In genomic region chr3R:26005978-26006934, dm6 we compare ENCODE assay signal across 1 fruit fly cellular context.
TF ChIP-seq lines count a peak whose summit lies in the region.

No protein-coding gene starts in this region.

TF ChIP-seq in whole organism, embryonic, 481 proteins besides CTCF, POLR2A, EP300 and RAD21 (continued from another document and continues in another):
- no peak for TF ChIP-seq so (GFP tag; IDR thresholded peaks at IDR 0.05; lab: Robert Waterston, UW)
- TF ChIP-seq gfzf (GFP tag; optimal IDR thresholded peaks at IDR 0.05; lab: Kevin White, UChicago): no peak
- no peak for TF ChIP-seq grau (tag; optimal IDR thresholded peaks at IDR 0.05; lab: Kevin White, UChicago)
- TF ChIP-seq ewg (GFP tag; optimal IDR thresholded peaks at IDR 0.05; lab: Kevin White, UChicago): peak; percentile 11
- TF ChIP-seq CG17829 (tag; optimal IDR thresholded peaks at IDR 0.05; lab: Kevin White, UChicago): peak; percentile 57
- no peak for TF ChIP-seq CG12659 (GFP tag; optimal IDR thresholded peaks at IDR 0.05; lab: Kevin White, UChicago)
- 0 out of 3 replicates have a peak, but pooled peaks have one; percentile 60 for TF ChIP-seq CG2199 (GFP tag; IDR thresholded peaks at IDR 0.05; lab: Robert Waterston, UW)
- TF ChIP-seq Camta (GFP tag; optimal IDR thresholded peaks at IDR 0.05; lab: Kevin White, UChicago): no peak
- TF ChIP-seq nau (GFP tag; optimal IDR thresholded peaks at IDR 0.05; lab: Kevin White, UChicago): no peak
- peak; percentile 90 for TF ChIP-seq odd (GFP tag; optimal IDR thresholded peaks at IDR 0.05; lab: Kevin White, UChicago)
- peak; percentile 43 for TF ChIP-seq lab (GFP tag; optimal IDR thresholded peaks at IDR 0.05; lab: Kevin White, UChicago)
- TF ChIP-seq sr (GFP tag; IDR thresholded peaks at IDR 0.05; lab: Robert Waterston, UW): no peak
- peak; percentile 74 for TF ChIP-seq sd (tag; optimal IDR thresholded peaks at IDR 0.05; lab: Kevin White, UChicago)
- no peak for TF ChIP-seq chn (GFP tag; optimal IDR thresholded peaks at IDR 0.05; lab: Kevin White, UChicago)
- TF ChIP-seq CG8281 (tag; optimal IDR thresholded peaks at IDR 0.05; lab: Kevin White, UChicago): no peak
- TF ChIP-seq CG10959 (GFP tag; IDR thresholded peaks at IDR 0.05; lab: Robert Waterston, UW): no peak
- no peak for TF ChIP-seq D19B (GFP tag; optimal IDR thresholded peaks at IDR 0.05; lab: Kevin White, UChicago)
- TF ChIP-seq CG4854 (GFP tag; optimal IDR thresholded peaks at IDR 0.05; lab: Kevin White, UChicago): no peak
- TF ChIP-seq ind (GFP tag; optimal IDR thresholded peaks at IDR 0.05; lab: Kevin White, UChicago): no peak
- no peak for TF ChIP-seq unpg (GFP tag; optimal IDR thresholded peaks at IDR 0.05; lab: Kevin White, UChicago)
- no peak for TF ChIP-seq Ets65A (GFP tag; lab: Kevin White, UChicago)
- peak in 1 of 2 experiments; percentile 10 for TF ChIP-seq dpn (GFP tag; optimal IDR thresholded peaks at IDR 0.05; lab: Kevin White, UChicago)
- no peak for TF ChIP-seq CG4617 (GFP tag; optimal IDR thresholded peaks at IDR 0.05; lab: Kevin White, UChicago; ENCODE audit: borderline replicate concordance)
- TF ChIP-seq ERR (GFP tag; optimal IDR thresholded peaks at IDR 0.05; lab: Kevin White, UChicago): no peak
- no peak for TF ChIP-seq Side (GFP tag; optimal IDR thresholded peaks at IDR 0.05; lab: Kevin White, UChicago)
- no peak for TF ChIP-seq CG4730 (GFP tag; IDR thresholded peaks at IDR 0.05; lab: Robert Waterston, UW)
- TF ChIP-seq pros (GFP tag; optimal IDR thresholded peaks at IDR 0.05; lab: Kevin White, UChicago): peak; percentile 100
- TF ChIP-seq disco-r (GFP tag; optimal IDR thresholded peaks at IDR 0.05; lab: Kevin White, UChicago): no peak
- TF ChIP-seq repo (GFP tag; optimal IDR thresholded peaks at IDR 0.05; lab: Kevin White, UChicago): no peak
- TF ChIP-seq CG14860 (GFP tag; IDR thresholded peaks at IDR 0.05; lab: Robert Waterston, UW; ENCODE audit: partially characterized antibody): no peak
- no peak for TF ChIP-seq nerfin-2 (GFP tag; IDR thresholded peaks at IDR 0.05; lab: Robert Waterston, UW; ENCODE audit: partially characterized antibody)
- peak; percentile 80 for TF ChIP-seq gcm (GFP tag; optimal IDR thresholded peaks at IDR 0.05; lab: Kevin White, UChicago)
- TF ChIP-seq Mes4 (GFP tag; optimal IDR thresholded peaks at IDR 0.05; lab: Kevin White, UChicago): no peak
- TF ChIP-seq fd96Cb (tag; optimal IDR thresholded peaks at IDR 0.05; lab: Kevin White, UChicago): no peak
- TF ChIP-seq CG7786 (GFP tag; optimal IDR thresholded peaks at IDR 0.05; lab: Kevin White, UChicago): no peak
- TF ChIP-seq CG17802 (tag; optimal IDR thresholded peaks at IDR 0.05; lab: Kevin White, UChicago): no peak
- TF ChIP-seq Lhr (GFP tag; optimal IDR thresholded peaks at IDR 0.05; lab: Kevin White, UChicago): no peak
- no peak for TF ChIP-seq Sry-β (GFP tag; optimal IDR thresholded peaks at IDR 0.05; lab: Kevin White, UChicago)
- TF ChIP-seq Eip74EF (GFP tag; optimal IDR thresholded peaks at IDR 0.05; lab: Kevin White, UChicago): peak in 1 of 2 experiments; percentile 38
- no peak for TF ChIP-seq hth (optimal IDR thresholded peaks at IDR 0.05; lab: Kevin White, UChicago)
- TF ChIP-seq Sin3A (optimal IDR thresholded peaks at IDR 0.05; lab: Kevin White, UChicago): no peak
- no peak for TF ChIP-seq tio (GFP tag; optimal IDR thresholded peaks at IDR 0.05; lab: Kevin White, UChicago)
- TF ChIP-seq CG8924 (tag; optimal IDR thresholded peaks at IDR 0.05; lab: Kevin White, UChicago): peak; percentile 29
- TF ChIP-seq lilli (GFP tag; optimal IDR thresholded peaks at IDR 0.05; lab: Kevin White, UChicago): no peak
- TF ChIP-seq CG12299 (tag; optimal IDR thresholded peaks at IDR 0.05; lab: Kevin White, UChicago): no peak
- TF ChIP-seq CG15479 (GFP tag; optimal IDR thresholded peaks at IDR 0.05; lab: Kevin White, UChicago): no peak
- no peak for TF ChIP-seq bcd (GFP tag; optimal IDR thresholded peaks at IDR 0.05; lab: Kevin White, UChicago)
- no peak for TF ChIP-seq knrl (GFP tag; IDR thresholded peaks at IDR 0.05; lab: Robert Waterston, UW; ENCODE audit: partially characterized antibody)
- no peak for TF ChIP-seq wor (GFP tag; IDR thresholded peaks at IDR 0.05; lab: Robert Waterston, UW)
- no peak for TF ChIP-seq Xrp1 (GFP tag; IDR thresholded peaks at IDR 0.05; lab: Robert Waterston, UW)
- no peak for TF ChIP-seq Sox100B (GFP tag; optimal IDR thresholded peaks at IDR 0.05; lab: Kevin White, UChicago)
- TF ChIP-seq CG4424 (GFP tag; optimal IDR thresholded peaks at IDR 0.05; lab: Kevin White, UChicago): no peak
- no peak for TF ChIP-seq trh (GFP tag; optimal IDR thresholded peaks at IDR 0.05; lab: Kevin White, UChicago)
- TF ChIP-seq Dip2 (GFP tag; IDR thresholded peaks at IDR 0.05; lab: Robert Waterston, UW): no peak
- no peak for TF ChIP-seq Hand (GFP tag; optimal IDR thresholded peaks at IDR 0.05; lab: Kevin White, UChicago)
- TF ChIP-seq Mad (GFP tag; optimal IDR thresholded peaks at IDR 0.05; lab: Kevin White, UChicago): peak; percentile 3
- peak; percentile 55; the same call in 1 of the 2 replicates for TF ChIP-seq bowl (GFP tag; IDR thresholded peaks at IDR 0.05; lab: Robert Waterston, UW)
- no peak for TF ChIP-seq dati (GFP tag; IDR thresholded peaks at IDR 0.05; lab: Robert Waterston, UW)
- 0 out of 2 replicates have a peak, but pooled peaks have one; percentile 12 for TF ChIP-seq ttk (GFP tag; IDR thresholded peaks at IDR 0.05; lab: Robert Waterston, UW)
- TF ChIP-seq BEAF-32 (GFP tag; optimal IDR thresholded peaks at IDR 0.05; lab: Kevin White, UChicago): no peak
- no peak for TF ChIP-seq CG15011 (GFP tag; optimal IDR thresholded peaks at IDR 0.05; lab: Kevin White, UChicago)
- peak; percentile 76 for TF ChIP-seq cwo (GFP tag; optimal IDR thresholded peaks at IDR 0.05; lab: Kevin White, UChicago)
- TF ChIP-seq rib (GFP tag; IDR thresholded peaks at IDR 0.05; lab: Robert Waterston, UW): no peak
- no peak for TF ChIP-seq CG1233 (GFP tag; optimal IDR thresholded peaks at IDR 0.05; lab: Kevin White, UChicago)
- TF ChIP-seq lov (optimal IDR thresholded peaks at IDR 0.05; lab: Kevin White, UChicago): no peak
- no peak for TF ChIP-seq lov (GFP tag; IDR thresholded peaks at IDR 0.05; lab: Robert Waterston, UW)
- no peak for TF ChIP-seq CG1603 (tag; optimal IDR thresholded peaks at IDR 0.05; lab: Kevin White, UChicago)
- TF ChIP-seq CG14441 (GFP tag; IDR thresholded peaks at IDR 0.05; lab: Robert Waterston, UW): no peak
- TF ChIP-seq emc (GFP tag; optimal IDR thresholded peaks at IDR 0.05; lab: Kevin White, UChicago): no peak
- TF ChIP-seq Hsf (GFP tag; optimal IDR thresholded peaks at IDR 0.05; lab: Kevin White, UChicago): no peak
- no peak; the same call in 2 of the 3 replicates for TF ChIP-seq Opbp (GFP tag; IDR thresholded peaks at IDR 0.05; lab: Robert Waterston, UW; ENCODE audit: partially characterized antibody)
- TF ChIP-seq CG10267 (tag; optimal IDR thresholded peaks at IDR 0.05; lab: Kevin White, UChicago): peak; percentile 6
- TF ChIP-seq CG33557 (GFP tag; optimal IDR thresholded peaks at IDR 0.05; lab: Kevin White, UChicago): peak; percentile 22
- no peak for TF ChIP-seq ATbp (GFP tag; optimal IDR thresholded peaks at IDR 0.05; lab: Kevin White, UChicago)
- no peak for TF ChIP-seq CG12942 (GFP tag; optimal IDR thresholded peaks at IDR 0.05; lab: Kevin White, UChicago)
- no peak for TF ChIP-seq CG1647 (GFP tag; optimal IDR thresholded peaks at IDR 0.05; lab: Kevin White, UChicago)
- TF ChIP-seq Dip3 (GFP tag; optimal IDR thresholded peaks at IDR 0.05; lab: Kevin White, UChicago): no peak
- TF ChIP-seq CG4404 (GFP tag; IDR thresholded peaks at IDR 0.05; lab: Robert Waterston, UW): no peak
- no peak for TF ChIP-seq Dfd (GFP tag; optimal IDR thresholded peaks at IDR 0.05; lab: Kevin White, UChicago)
- 0 out of 3 replicates have a peak, but pooled peaks have one; percentile 16 for TF ChIP-seq row (GFP tag; IDR thresholded peaks at IDR 0.05; lab: Robert Waterston, UW)
- TF ChIP-seq CG13424 (tag; optimal IDR thresholded peaks at IDR 0.05; lab: Kevin White, UChicago): peak; percentile 6
- peak in 1 of 2 experiments; percentile 74 for TF ChIP-seq Hr78 (GFP tag; optimal IDR thresholded peaks at IDR 0.05; lab: Kevin White, UChicago)
- no peak for TF ChIP-seq CG7745 (tag; optimal IDR thresholded peaks at IDR 0.05; lab: Kevin White, UChicago)
- peak; percentile 45 for TF ChIP-seq CG11504 (tag; optimal IDR thresholded peaks at IDR 0.05; lab: Kevin White, UChicago)
- TF ChIP-seq CG14667 (GFP tag; IDR thresholded peaks at IDR 0.05; lab: Robert Waterston, UW): no peak
- TF ChIP-seq fd3F (GFP tag; optimal IDR thresholded peaks at IDR 0.05; lab: Kevin White, UChicago): no peak
- peak; percentile 93 for TF ChIP-seq cad (GFP tag; optimal IDR thresholded peaks at IDR 0.05; lab: Kevin White, UChicago)
- no peak for TF ChIP-seq tin (GFP tag; optimal IDR thresholded peaks at IDR 0.05; lab: Kevin White, UChicago)
- no peak for TF ChIP-seq CG11247 (GFP tag; IDR thresholded peaks at IDR 0.05; lab: Robert Waterston, UW)
- TF ChIP-seq CG4820 (GFP tag; optimal IDR thresholded peaks at IDR 0.05; lab: Kevin White, UChicago): no peak
- TF ChIP-seq abd-A (tag; optimal IDR thresholded peaks at IDR 0.05; lab: Kevin White, UChicago): peak; percentile 97
- peak; percentile 45; the same call in 1 of the 2 replicates for TF ChIP-seq sna (GFP tag; IDR thresholded peaks at IDR 0.05; lab: Robert Waterston, UW; ENCODE audit: partially characterized antibody)
- TF ChIP-seq pita (GFP tag; optimal IDR thresholded peaks at IDR 0.05; lab: Kevin White, UChicago): no peak
- no peak for TF ChIP-seq B-H2 (GFP tag; optimal IDR thresholded peaks at IDR 0.05; lab: Kevin White, UChicago)
- TF ChIP-seq CG1602 (GFP tag; optimal IDR thresholded peaks at IDR 0.05; lab: Kevin White, UChicago): no peak
- TF ChIP-seq Gsc (GFP tag; IDR thresholded peaks at IDR 0.05; lab: Robert Waterston, UW): no peak
- TF ChIP-seq CG3281 (GFP tag; optimal IDR thresholded peaks at IDR 0.05; lab: Kevin White, UChicago): no peak
- TF ChIP-seq CG7963 (GFP tag; IDR thresholded peaks at IDR 0.05; lab: Robert Waterston, UW; ENCODE audit: partially characterized antibody): no peak
- TF ChIP-seq Hmr (GFP tag; optimal IDR thresholded peaks at IDR 0.05; lab: Kevin White, UChicago): no peak
- TF ChIP-seq CG9932 (GFP tag; IDR thresholded peaks at IDR 0.05; lab: Robert Waterston, UW): peak; percentile 36
- no peak for TF ChIP-seq CG9437 (GFP tag; optimal IDR thresholded peaks at IDR 0.05; lab: Kevin White, UChicago)
- peak; percentile 49 for TF ChIP-seq D (optimal IDR thresholded peaks at IDR 0.05; lab: Kevin White, UChicago)
- TF ChIP-seq D (GFP tag; optimal IDR thresholded peaks at IDR 0.05; lab: Kevin White, UChicago): peak; percentile 28
- peak; percentile 77 for TF ChIP-seq da (GFP tag; optimal IDR thresholded peaks at IDR 0.05; lab: Kevin White, UChicago)
- peak; percentile 50 for TF ChIP-seq CG15269 (tag; optimal IDR thresholded peaks at IDR 0.05; lab: Kevin White, UChicago)
- TF ChIP-seq CG12236 (GFP tag; optimal IDR thresholded peaks at IDR 0.05; lab: Kevin White, UChicago): no peak
- TF ChIP-seq Antp (GFP tag; optimal IDR thresholded peaks at IDR 0.05; lab: Kevin White, UChicago): no peak
- TF ChIP-seq CHES-1-like (GFP tag; optimal IDR thresholded peaks at IDR 0.05; lab: Kevin White, UChicago): no peak
- TF ChIP-seq CG12071 (GFP tag; optimal IDR thresholded peaks at IDR 0.05; lab: Kevin White, UChicago): no peak
- no peak for TF ChIP-seq prd (optimal IDR thresholded peaks at IDR 0.05; lab: Kevin White, UChicago)
- no peak for TF ChIP-seq prd (GFP tag; IDR thresholded peaks at IDR 0.05; lab: Robert Waterston, UW)
- TF ChIP-seq CG3995 (GFP tag; optimal IDR thresholded peaks at IDR 0.05; lab: Kevin White, UChicago): no peak
- no peak for TF ChIP-seq CG13624 (GFP tag; optimal IDR thresholded peaks at IDR 0.05; lab: Kevin White, UChicago)
- no peak for TF ChIP-seq CG7556 (GFP tag; optimal IDR thresholded peaks at IDR 0.05; lab: Kevin White, UChicago)
- peak; percentile 68 for TF ChIP-seq Hey (tag; optimal IDR thresholded peaks at IDR 0.05; lab: Kevin White, UChicago)
- no peak for TF ChIP-seq maf-S (GFP tag; optimal IDR thresholded peaks at IDR 0.05; lab: Kevin White, UChicago)
- no peak for TF ChIP-seq CG6272 (GFP tag; IDR thresholded peaks at IDR 0.05; lab: Robert Waterston, UW)
- peak; percentile 1 to 33 for TF ChIP-seq Pdp1 (GFP tag; optimal IDR thresholded peaks at IDR 0.05; lab: Kevin White, UChicago)
- TF ChIP-seq CG16779 (GFP tag; IDR thresholded peaks at IDR 0.05; lab: Robert Waterston, UW): no peak
- TF ChIP-seq dmrt99B (tag; optimal IDR thresholded peaks at IDR 0.05; lab: Kevin White, UChicago): peak; percentile 14
- peak; percentile 88 for TF ChIP-seq Jarid2 (GFP tag; optimal IDR thresholded peaks at IDR 0.05; lab: Kevin White, UChicago)
- no peak for TF ChIP-seq jing (GFP tag; optimal IDR thresholded peaks at IDR 0.05; lab: Kevin White, UChicago)
- no peak for TF ChIP-seq jigr1 (GFP tag; IDR thresholded peaks at IDR 0.05; lab: Robert Waterston, UW)
- peak; percentile 0 for TF ChIP-seq dmrt11E (tag; optimal IDR thresholded peaks at IDR 0.05; lab: Kevin White, UChicago)
- TF ChIP-seq CG15514 (GFP tag; optimal IDR thresholded peaks at IDR 0.05; lab: Kevin White, UChicago): no peak
- TF ChIP-seq CG3065 (GFP tag; optimal IDR thresholded peaks at IDR 0.05; lab: Kevin White, UChicago): no peak
- peak; percentile 7 for TF ChIP-seq CG8388 (GFP tag; optimal IDR thresholded peaks at IDR 0.05; lab: Kevin White, UChicago)
- no peak for TF ChIP-seq CG17612 (GFP tag; IDR thresholded peaks at IDR 0.05; lab: Robert Waterston, UW)
- no peak for TF ChIP-seq CG18011 (GFP tag; optimal IDR thresholded peaks at IDR 0.05; lab: Kevin White, UChicago)
- TF ChIP-seq Dref (GFP tag; IDR thresholded peaks at IDR 0.05; lab: Robert Waterston, UW): no peak
- no peak for TF ChIP-seq gt (GFP tag; IDR thresholded peaks at IDR 0.05; lab: Robert Waterston, UW)
- TF ChIP-seq Poxn (GFP tag; IDR thresholded peaks at IDR 0.05; lab: Robert Waterston, UW): no peak
- TF ChIP-seq vvl (GFP tag; IDR thresholded peaks at IDR 0.05; lab: Robert Waterston, UW): peak; percentile 5
- TF ChIP-seq Dbx (GFP tag; IDR thresholded peaks at IDR 0.05; lab: Robert Waterston, UW): no peak
- peak; percentile 78 for TF ChIP-seq gsb-n (tag; optimal IDR thresholded peaks at IDR 0.05; lab: Kevin White, UChicago)
- no peak for TF ChIP-seq dimm (GFP tag; IDR thresholded peaks at IDR 0.05; lab: Robert Waterston, UW)
- no peak for TF ChIP-seq ro (GFP tag; IDR thresholded peaks at IDR 0.05; lab: Robert Waterston, UW)
- peak; percentile 17 for TF ChIP-seq CG17359 (tag; optimal IDR thresholded peaks at IDR 0.05; lab: Kevin White, UChicago)
